Worm (Caenorhabditis elegans) whole organism, mixed stage, embryonic: ENCODE data around the gene scc-3.

Experiments used
- ceh-83 ChIP-seq: fragments of 200-800 bp; sonication (Bioruptor generic); optimal IDR thresholded peaks from 2 replicates; lab custom pipeline; 2018; ENCODE audit warnings: mild to moderate bottlenecking, missing genetic modification characterization, missing compliant biosample characterization
- cnd-1 ChIP-seq: fragments of 200-800 bp; sonication (Bioruptor generic); optimal IDR thresholded peaks from 2 replicates; lab custom pipeline; 2018; ENCODE audit warnings: mild to moderate bottlenecking, missing genetic modification characterization, missing compliant biosample characterization
- elt-3 ChIP-seq: fragments of 150-350 bp; optimal IDR thresholded peaks from 2 replicates; lab custom pipeline; 2014; ENCODE audit warnings: missing biosample characterization, missing genetic modification characterization
- lin-13 ChIP-seq: fragments of 150-350 bp; optimal IDR thresholded peaks from 2 replicates; lab custom pipeline; 2014; ENCODE audit warnings: missing biosample characterization, missing genetic modification characterization
- lin-32 ChIP-seq: fragments of 200-800 bp; sonication (Bioruptor generic); optimal IDR thresholded peaks from 2 replicates; lab custom pipeline; 2018; ENCODE audit warnings: mild to moderate bottlenecking, missing genetic modification characterization, missing compliant biosample characterization
- lsy-2 ChIP-seq: fragments of 150-350 bp; optimal IDR thresholded peaks from 2 replicates; lab custom pipeline; 2014; ENCODE audit warnings: missing biosample characterization, missing genetic modification characterization
- mab-5 ChIP-seq: fragments of 150-350 bp; optimal IDR thresholded peaks from 2 replicates; lab custom pipeline; 2014; ENCODE audit warnings: missing biosample characterization, missing genetic modification characterization
- nhr-12 ChIP-seq: fragments of 150-350 bp; optimal IDR thresholded peaks from 2 replicates; lab custom pipeline; 2014; ENCODE audit warnings: missing biosample characterization, missing genetic modification characterization
- nhr-237 ChIP-seq: fragments of 150-350 bp; optimal IDR thresholded peaks from 2 replicates; lab custom pipeline; 2014; ENCODE audit warnings: missing biosample characterization, missing genetic modification characterization
- pha-4 ChIP-seq: fragments of 150-350 bp; optimal IDR thresholded peaks from 2 replicates; lab custom pipeline; 2018; ENCODE audit warnings: missing biosample characterization, missing genetic modification reagents, missing genetic modification characterization
- tbx-8 ChIP-seq: fragments of 200-800 bp; sonication (Bioruptor generic); optimal IDR thresholded peaks from 2 replicates; lab custom pipeline; 2018; ENCODE audit warnings: mild to moderate bottlenecking, missing genetic modification characterization, moderate library complexity, missing compliant biosample characterization
- unc-39 ChIP-seq: fragments of 150-350 bp; optimal IDR thresholded peaks from 2 replicates; lab custom pipeline; 2014; ENCODE audit warnings: missing biosample characterization, missing genetic modification characterization
- unc-62 ChIP-seq: fragments of 150-350 bp; optimal IDR thresholded peaks from 2 replicates; lab custom pipeline; 2014; ENCODE audit warnings: missing biosample characterization, missing genetic modification reagents, missing genetic modification characterization
- ztf-11 ChIP-seq: fragments of 150-350 bp; optimal IDR thresholded peaks from 2 replicates; lab custom pipeline; 2014; ENCODE audit warnings: missing biosample characterization, missing genetic modification characterization

DNA sequence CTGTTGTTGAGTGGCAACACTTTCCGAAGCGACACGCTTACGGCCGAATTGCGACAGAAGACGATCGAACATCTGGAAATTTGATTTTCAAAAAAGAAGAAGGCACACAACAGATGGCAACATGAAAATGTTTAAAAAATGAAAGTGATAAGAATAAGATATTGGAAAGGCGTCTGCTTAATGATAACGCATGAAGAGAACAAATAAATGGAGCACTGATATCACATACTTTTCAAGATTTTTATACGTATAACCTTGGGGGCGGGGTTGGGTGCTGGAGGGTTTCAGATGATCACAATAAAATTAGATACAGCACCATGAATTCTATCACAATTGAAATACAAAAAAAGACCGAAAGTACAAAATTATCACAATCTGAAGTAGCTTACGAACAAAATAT, 18.8 kb upstream of the scc-3 start, which contains the start of gene C15C8.7:
- TF ChIP-seq elt-3 (no peak), lin-32 (GFP tag; lab: Kevin White, UChicago) (no peak), nhr-237 (tag; lab: Kevin White, UChicago) (no peak), lin-13 (tag; lab: Kevin White, UChicago) (no peak), pha-4 (tag; lab: Kevin White, UChicago) (no peak), tbx-8 (GFP tag; lab: Kevin White, UChicago) (no peak), nhr-12 (no peak), ztf-11 (tag; lab: Kevin White, UChicago) (no peak), lsy-2 (tag; lab: Kevin White, UChicago) (no peak), unc-39 (tag; lab: Kevin White, UChicago) (no peak), cnd-1 (tag; lab: Kevin White, UChicago) (no peak), unc-62 (GFP tag; lab: Kevin White, UChicago) (no peak), mab-5 (tag; lab: Kevin White, UChicago) (no peak), ceh-83 (GFP tag; lab: Kevin White, UChicago) (no peak)
